Worm (Caenorhabditis elegans): ENCODE measurements around the gene col-174.

Gene col-174

DNA sequence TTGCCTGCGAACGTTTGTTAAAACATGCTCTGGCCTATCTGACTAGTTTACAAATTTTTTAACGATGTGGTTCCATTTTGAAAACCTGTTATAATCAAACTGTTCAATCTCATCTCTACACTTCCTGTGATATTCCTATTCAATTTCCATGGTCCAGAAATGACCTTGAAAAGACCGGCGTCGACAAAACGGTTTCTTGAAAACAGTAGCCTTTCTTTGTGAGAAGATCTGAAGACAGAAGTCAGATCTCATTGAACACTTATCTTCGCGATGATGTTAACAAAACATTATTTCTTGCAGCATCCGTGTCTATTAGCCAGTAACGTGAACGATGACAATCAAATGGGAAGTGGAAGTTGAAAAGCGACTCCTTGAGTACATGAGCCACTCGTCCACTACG, 50.0 kb downstream of the col-174 start, which contains the start of gene C44E12.1:
Gene C44E12.1 (plus strand): TSS at position 301 of the 400 bp plus-strand sequence.
- TF ChIP-seq peb-1 (tag; optimal IDR thresholded peaks at IDR 0.05) (no peak), nhr-21 (tag; optimal IDR thresholded peaks at IDR 0.05) (no peak)
